Fruit fly (Drosophila melanogaster) whole organism, embryonic: ENCODE results near the gene CG14273.
A peak's percentile ranks its signal among the peaks of the same experiment; 100 is the strongest.

Experiments used
- Adf1 ChIP-seq: fragments of 200-800 bp; sonication (Bioruptor generic); IDR thresholded peaks from 2 replicates; pipeline ENCODE4 v1.3.6; 2022; ENCODE audit warnings: missing biosample characterization, missing genetic modification characterization
- CG1024 ChIP-seq: fragments of 200-800 bp; sonication (Bioruptor generic); IDR thresholded peaks from 2 replicates; pipeline ENCODE4 v1.3.6; 2022; ENCODE audit warnings: missing biosample characterization, missing genetic modification characterization
- CG10431 ChIP-seq: fragments of 200-800 bp; sonication (Bioruptor generic); optimal IDR thresholded peaks from 3 replicates; lab custom pipeline; 2018; ENCODE audit warnings: missing biosample characterization, mild to moderate bottlenecking, missing genetic modification characterization
- CG11093 ChIP-seq: fragments of 200-800 bp; sonication (Bioruptor generic); IDR thresholded peaks from 3 replicates; pipeline ENCODE4 v1.3.6; 2022; ENCODE audit warnings: missing biosample characterization, missing genetic modification characterization
- CG11398 ChIP-seq: fragments of 200-800 bp; sonication (Bioruptor generic); optimal IDR thresholded peaks from 2 replicates; lab custom pipeline; 2016; ENCODE audit warnings: missing biosample characterization, missing genetic modification characterization
- CG13894 ChIP-seq: fragments of 200-800 bp; sonication (Bioruptor generic); optimal IDR thresholded peaks from 3 replicates; lab custom pipeline; 2018; ENCODE audit warnings: missing biosample characterization, mild to moderate bottlenecking, missing genetic modification characterization, moderate library complexity
- CG15269 ChIP-seq: fragments of 200-800 bp; sonication (Bioruptor generic); optimal IDR thresholded peaks from 2 replicates; lab custom pipeline; 2018; ENCODE audit warnings: missing biosample characterization, mild to moderate bottlenecking, missing genetic modification characterization, moderate library complexity
- CG1603 ChIP-seq: fragments of 200-800 bp; sonication (Bioruptor generic); optimal IDR thresholded peaks from 2 replicates; lab custom pipeline; 2019; ENCODE audit warnings: missing biosample characterization, mild to moderate bottlenecking, missing genetic modification characterization, moderate library complexity
- CG16815 ChIP-seq: fragments of 200-800 bp; sonication (Bioruptor generic); optimal IDR thresholded peaks from 3 replicates; lab custom pipeline; 2017; ENCODE audit warnings: missing biosample characterization, mild to moderate bottlenecking, missing genetic modification characterization
- CG18599 ChIP-seq: fragments of 200-800 bp; sonication (Bioruptor generic); optimal IDR thresholded peaks from 3 replicates; lab custom pipeline; 2017; ENCODE audit warnings: missing biosample characterization, missing genetic modification characterization, mild to moderate bottlenecking, moderate library complexity, missing genetic modification reagents
- CG32767 ChIP-seq: fragments of 200-800 bp; sonication (Bioruptor generic); IDR thresholded peaks from 2 replicates; pipeline ENCODE4 v1.3.6; 2022; ENCODE audit warnings: missing biosample characterization, missing genetic modification characterization
- CG4360 ChIP-seq: fragments of 200-800 bp; sonication (Bioruptor generic); IDR thresholded peaks from 2 replicates; pipeline ENCODE4 v1.3.6; 2022; ENCODE audit warnings: missing biosample characterization, missing genetic modification characterization
- CG7556 ChIP-seq: fragments of 200-800 bp; sonication (Bioruptor generic); optimal IDR thresholded peaks from 2 replicates; lab custom pipeline; 2017; ENCODE audit warnings: missing biosample characterization, mild to moderate bottlenecking, missing genetic modification characterization
- CG7745 ChIP-seq: fragments of 200-800 bp; sonication (Bioruptor generic); optimal IDR thresholded peaks from 2 replicates; lab custom pipeline; 2018; ENCODE audit warnings: missing biosample characterization, mild to moderate bottlenecking, missing genetic modification characterization, moderate library complexity
- CG9727 ChIP-seq: fragments of 200-800 bp; sonication (Bioruptor generic); optimal IDR thresholded peaks from 3 replicates; lab custom pipeline; 2017; ENCODE audit warnings: missing biosample characterization, mild to moderate bottlenecking, missing genetic modification characterization
- Fer2 ChIP-seq: fragments of 200-800 bp; sonication (Bioruptor generic); optimal IDR thresholded peaks from 2 replicates; lab custom pipeline; 2018; ENCODE audit warnings: missing biosample characterization, mild to moderate bottlenecking, missing genetic modification characterization, moderate library complexity
- Med ChIP-seq: fragments of 200-800 bp; sonication (Bioruptor generic); peaks from one replicate; lab custom pipeline; 2016; ENCODE audit warnings: missing biosample characterization, missing genetic modification characterization, mild to moderate bottlenecking, inconsistent platforms, moderate library complexity
- Meics ChIP-seq: fragments of 200-800 bp; sonication (Bioruptor generic); optimal IDR thresholded peaks from 2 replicates; lab custom pipeline; 2017; ENCODE audit warnings: missing biosample characterization, mild to moderate bottlenecking, missing genetic modification characterization
- NFAT ChIP-seq: fragments of 200-800 bp; sonication (Bioruptor generic); IDR thresholded peaks from 2 replicates; pipeline ENCODE4 v1.3.6; 2022; ENCODE audit warnings: missing biosample characterization, missing genetic modification characterization
- Oaz ChIP-seq: fragments of 200-800 bp; sonication (Bioruptor generic); IDR thresholded peaks from 2 replicates; pipeline ENCODE4 v1.3.6; 2022; ENCODE audit warnings: missing biosample characterization, missing genetic modification characterization
- Pdp1 ChIP-seq, 2 experiments: fragments of 200-800 bp; sonication (Bioruptor generic); optimal IDR thresholded peaks; 3 replicates each; lab custom pipeline; 2016; ENCODE audit warnings: missing biosample characterization in 2 of 2, missing genetic modification characterization in 2 of 2, mild to moderate bottlenecking in 1 of 2, moderate library complexity in 1 of 2
- Rfx ChIP-seq: fragments of 200-800 bp; sonication (Bioruptor generic); IDR thresholded peaks from 2 replicates; pipeline ENCODE4 v1.3.6; 2022; ENCODE audit warnings: missing biosample characterization, missing genetic modification characterization
- Taf1 ChIP-seq: fragments of 200-800 bp; sonication (Bioruptor generic); IDR thresholded peaks from 2 replicates; pipeline ENCODE4 v1.3.6; 2022; ENCODE audit warnings: missing biosample characterization, missing genetic modification characterization
- Tbp ChIP-seq: fragments of >200 bp; optimal IDR thresholded peaks from 2 replicates; lab custom pipeline; 2018; ENCODE audit warnings: missing biosample characterization, missing genetic modification characterization
- chinmo ChIP-seq: fragments of 200-800 bp; sonication (Bioruptor generic); IDR thresholded peaks from 4 replicates; pipeline ENCODE4 v1.3.6; 2022; ENCODE audit warnings: missing biosample characterization, missing genetic modification characterization; ENCODE audit not compliant: partially characterized antibody
- chm ChIP-seq: fragments of 200-800 bp; sonication (Bioruptor generic); IDR thresholded peaks from 2 replicates; pipeline ENCODE4 v1.3.6; 2022; ENCODE audit warnings: missing biosample characterization, missing genetic modification characterization
- crol ChIP-seq: fragments of 200-800 bp; sonication (Bioruptor generic); IDR thresholded peaks from 2 replicates; pipeline ENCODE4 v1.3.6; 2022; ENCODE audit warnings: missing biosample characterization, missing genetic modification characterization
- crp ChIP-seq, 2 experiments: fragments of 200-800 bp; sonication (Bioruptor generic); optimal IDR thresholded peaks; 2 replicates in 1 of 2; 3 replicates in 1 of 2; lab custom pipeline; 2017; ENCODE audit warnings: missing biosample characterization in 2 of 2, missing genetic modification characterization in 2 of 2, mild to moderate bottlenecking in 1 of 2, moderate library complexity in 1 of 2
- danr ChIP-seq: fragments of 200-800 bp; sonication (Bioruptor generic); IDR thresholded peaks from 2 replicates; pipeline ENCODE4 v1.3.6; 2022; ENCODE audit warnings: missing biosample characterization, missing genetic modification characterization
- disco-r ChIP-seq: fragments of 200-800 bp; sonication (Bioruptor generic); optimal IDR thresholded peaks from 2 replicates; lab custom pipeline; 2016; ENCODE audit warnings: missing biosample characterization, missing genetic modification characterization
- eve ChIP-seq, 2 experiments: fragments of >200 bp; optimal IDR thresholded peaks; 2 replicates each; lab custom pipeline; 2017; ENCODE audit warnings: missing biosample characterization in 2 of 2, missing genetic modification characterization in 2 of 2
- fd102C ChIP-seq: fragments of 200-800 bp; sonication (Bioruptor generic); optimal IDR thresholded peaks from 2 replicates; lab custom pipeline; 2018; ENCODE audit warnings: missing biosample characterization, mild to moderate bottlenecking, missing genetic modification characterization, moderate library complexity
- ftz-f1 ChIP-seq: fragments of 200-800 bp; sonication (Bioruptor generic); optimal IDR thresholded peaks from 2 replicates; lab custom pipeline; 2016; ENCODE audit warnings: missing biosample characterization, missing genetic modification characterization
- gem ChIP-seq: fragments of 200-800 bp; sonication (Bioruptor generic); optimal IDR thresholded peaks from 2 replicates; lab custom pipeline; 2019; ENCODE audit warnings: missing biosample characterization, mild to moderate bottlenecking, missing genetic modification characterization, moderate library complexity
- kah ChIP-seq: fragments of 200-800 bp; sonication (Bioruptor generic); optimal IDR thresholded peaks from 2 replicates; lab custom pipeline; 2018; ENCODE audit warnings: missing biosample characterization, mild to moderate bottlenecking, missing genetic modification characterization
- kni ChIP-seq: fragments of 200-800 bp; sonication (Bioruptor generic); optimal IDR thresholded peaks from 3 replicates; lab custom pipeline; 2017; ENCODE audit warnings: mild to moderate bottlenecking, missing biosample characterization, missing genetic modification reagents, missing genetic modification characterization
- nerfin-2 ChIP-seq: fragments of 200-800 bp; sonication (Bioruptor generic); IDR thresholded peaks from 2 replicates; pipeline ENCODE4 v1.3.6; 2022; ENCODE audit warnings: missing biosample characterization, missing genetic modification characterization; ENCODE audit not compliant: partially characterized antibody
- oc ChIP-seq: fragments of 200-800 bp; sonication (Bioruptor generic); optimal IDR thresholded peaks from 2 replicates; lab custom pipeline; 2018; ENCODE audit warnings: missing biosample characterization, mild to moderate bottlenecking, missing genetic modification characterization, moderate library complexity
- peb ChIP-seq: fragments of 200-800 bp; sonication (Bioruptor generic); IDR thresholded peaks from 2 replicates; pipeline ENCODE4 v1.3.6; 2022; ENCODE audit warnings: missing biosample characterization, missing genetic modification characterization
- run ChIP-seq: fragments of 200-800 bp; sonication (Bioruptor generic); optimal IDR thresholded peaks from 3 replicates; lab custom pipeline; 2018; ENCODE audit warnings: missing biosample characterization, mild to moderate bottlenecking, missing genetic modification characterization
- sc ChIP-seq, 3 experiments: fragments of >200 bp in 2 of 3; fragments of 200-800 bp in 1 of 3; sonication (Bioruptor generic) in 1 of 3; optimal IDR thresholded peaks; 2 replicates in 2 of 3; 3 replicates in 1 of 3; lab custom pipeline; 2017; ENCODE audit warnings: mild to moderate bottlenecking in 1 of 3, missing biosample characterization in 1 of 3, missing genetic modification characterization in 1 of 3, missing genetic modification reagents in 1 of 3
- scrt ChIP-seq: fragments of 200-800 bp; sonication (Bioruptor generic); optimal IDR thresholded peaks from 2 replicates; lab custom pipeline; 2018; ENCODE audit warnings: missing biosample characterization, mild to moderate bottlenecking, missing genetic modification characterization, moderate library complexity
- sens ChIP-seq: fragments of 200-800 bp; sonication (Bioruptor generic); peaks from one replicate; lab custom pipeline; 2016; ENCODE audit warnings: missing biosample characterization, missing genetic modification characterization
- slp2 ChIP-seq: fragments of 200-800 bp; sonication (Bioruptor generic); optimal IDR thresholded peaks from 2 replicates; lab custom pipeline; 2016; ENCODE audit warnings: missing biosample characterization, missing genetic modification characterization
- twi ChIP-seq: fragments of 200-800 bp; optimal IDR thresholded peaks from 2 replicates; lab custom pipeline; 2019; ENCODE audit warnings: missing biosample characterization, mild to moderate bottlenecking, missing genetic modification characterization, moderate library complexity
- unpg ChIP-seq: fragments of 200-800 bp; sonication (Bioruptor generic); optimal IDR thresholded peaks from 3 replicates; lab custom pipeline; 2018; ENCODE audit warnings: missing biosample characterization, mild to moderate bottlenecking, missing genetic modification characterization, moderate library complexity
- zf30C ChIP-seq: fragments of 200-800 bp; sonication (Bioruptor generic); optimal IDR thresholded peaks from 3 replicates; lab custom pipeline; 2018; ENCODE audit warnings: missing biosample characterization, mild to moderate bottlenecking, missing genetic modification characterization

Gene CG14273

dm6 chr2L:8342395-8342794 is at the start of gene CG14273:
TSS of gene CG14273 (plus strand) at chr2L:8342695.
- no peak for TF ChIP-seq CG9727 (GFP tag; lab: Kevin White, UChicago)
- peak; percentile 11 for TF ChIP-seq sens
- TF ChIP-seq CG10431 (GFP tag; lab: Kevin White, UChicago): no peak
- no peak for TF ChIP-seq Meics (GFP tag; lab: Kevin White, UChicago)
- TF ChIP-seq CG1024 (GFP tag; lab: Robert Waterston, UW): no peak
- no peak for TF ChIP-seq sc (optimal IDR thresholded peaks at IDR 0.05; lab: Kevin White, UChicago)
- no peak for TF ChIP-seq sc (GFP tag; optimal IDR thresholded peaks at IDR 0.05; lab: Kevin White, UChicago)
- TF ChIP-seq crp (GFP tag; optimal IDR thresholded peaks at IDR 0.05; lab: Kevin White, UChicago): no peak
- TF ChIP-seq nerfin-2: no peak
- TF ChIP-seq fd102C (GFP tag; lab: Kevin White, UChicago): no peak

dm6 chr2L:8293449-8293848 is 49.0 kb upstream of the CG14273 start:
- TF ChIP-seq twi (peak; percentile 41), CG11398 (GFP tag; lab: Kevin White, UChicago) (no peak), kni (GFP tag; lab: Kevin White, UChicago) (peak; percentile 11), Pdp1 (GFP tag; optimal IDR thresholded peaks at IDR 0.05; lab: Kevin White, UChicago) (peak in 1 of 2 experiments; percentile 57), Fer2 (no peak)

dm6 chr2L:8294043-8294442 is 48.5 kb upstream of the CG14273 start:
- TF ChIP-seq kah: no peak
- TF ChIP-seq Taf1 (GFP tag; lab: Robert Waterston, UW): no peak
- no peak for TF ChIP-seq scrt (GFP tag; lab: Kevin White, UChicago)
- no peak for TF ChIP-seq Rfx (GFP tag; lab: Robert Waterston, UW)
- no peak for TF ChIP-seq CG11093 (GFP tag; lab: Robert Waterston, UW)
- no peak for TF ChIP-seq run
- TF ChIP-seq slp2 (GFP tag; lab: Kevin White, UChicago): no peak
- TF ChIP-seq peb (GFP tag; lab: Robert Waterston, UW): no peak
- TF ChIP-seq eve (GFP tag; optimal IDR thresholded peaks at IDR 0.05; lab: Kevin White, UChicago): no peak
- peak; percentile 49 for TF ChIP-seq Med (GFP tag; lab: Kevin White, UChicago)
- TF ChIP-seq CG16815 (GFP tag; lab: Kevin White, UChicago): no peak
- no peak for TF ChIP-seq CG32767 (GFP tag; lab: Robert Waterston, UW)
- no peak for TF ChIP-seq danr
- TF ChIP-seq nerfin-2: no peak
- no peak for TF ChIP-seq Oaz (GFP tag; lab: Robert Waterston, UW)
- TF ChIP-seq unpg: no peak
- peak; percentile 84 for TF ChIP-seq oc (tag; lab: Kevin White, UChicago)
- TF ChIP-seq chinmo (GFP tag; lab: Robert Waterston, UW): 0 out of 4 replicates have a peak, but pooled peaks have one; percentile 56
- peak; percentile 36; the same call in 1 of the 2 replicates for TF ChIP-seq crol (GFP tag; lab: Robert Waterston, UW)
- TF ChIP-seq CG15269: peak; percentile 15
- TF ChIP-seq disco-r (GFP tag; lab: Kevin White, UChicago): no peak
- TF ChIP-seq Adf1 (GFP tag; lab: Robert Waterston, UW): no peak

- peak; percentile 78 for TF ChIP-seq zf30C
- TF ChIP-seq Tbp (GFP tag; lab: Kevin White, UChicago): no peak
- TF ChIP-seq CG7745: peak; percentile 14
- peak; percentile 16 for TF ChIP-seq CG18599
- peak; percentile 11 for TF ChIP-seq CG7556
- peak; percentile 5 for TF ChIP-seq gem (tag; lab: Kevin White, UChicago)
- TF ChIP-seq NFAT (GFP tag; lab: Robert Waterston, UW): 0 out of 2 replicates have a peak, but pooled peaks have one; percentile 9
- TF ChIP-seq chm: peak; percentile 31; the same call in 1 of the 2 replicates
- TF ChIP-seq fd102C (GFP tag; lab: Kevin White, UChicago): no peak
- no peak for TF ChIP-seq ftz-f1 (GFP tag; lab: Kevin White, UChicago)
- peak; percentile 24 for TF ChIP-seq CG13894 (tag; lab: Kevin White, UChicago)
- peak; percentile 41 for TF ChIP-seq Med (GFP tag; lab: Kevin White, UChicago)
- TF ChIP-seq CG1603 (tag; lab: Kevin White, UChicago): no peak
- peak; percentile 94 for TF ChIP-seq CG4360 (GFP tag; lab: Robert Waterston, UW)
- no peak for TF ChIP-seq CG1024 (GFP tag; lab: Robert Waterston, UW)
Observed at dm6 chr2L:8296395-8296794, 46.1 kb upstream of the CG14273 start.
